Fruit fly (Drosophila melanogaster): ENCODE results near the gene beta-Spec.

DNA sequence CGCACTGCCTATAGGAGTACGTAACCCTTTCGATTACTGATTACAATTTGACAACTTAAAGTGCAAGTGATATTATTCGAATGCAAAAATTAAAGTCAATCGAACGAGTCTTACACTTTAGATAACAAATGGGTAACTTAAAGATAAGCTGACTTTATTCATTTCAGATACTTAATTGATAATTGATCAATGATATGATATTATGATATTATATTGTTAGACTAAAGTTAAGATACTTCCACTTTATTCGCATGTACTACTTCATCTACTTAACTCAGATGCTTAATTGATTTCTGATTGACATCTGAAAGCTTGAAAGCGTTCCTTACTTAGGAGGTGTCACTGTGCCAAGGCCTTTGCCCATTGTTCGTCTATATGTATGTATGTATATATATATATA lies 29.0 kb downstream of the beta-Spec start:
- no peak for TF ChIP-seq CG17328 (GFP tag; IDR thresholded peaks at IDR 0.05)
- no peak for TF ChIP-seq ci (GFP tag; IDR thresholded peaks at IDR 0.05)
- no peak for TF ChIP-seq schlank (tag; optimal IDR thresholded peaks at IDR 0.05)
- TF ChIP-seq grn (GFP tag; optimal IDR thresholded peaks at IDR 0.05), result no peak
- no peak for TF ChIP-seq mam (GFP tag; optimal IDR thresholded peaks at IDR 0.05)
- TF ChIP-seq ap (GFP tag; IDR thresholded peaks at IDR 0.05), result no peak
- TF ChIP-seq Scr (GFP tag; IDR thresholded peaks at IDR 0.05; ENCODE audit: partially characterized antibody), result no peak
